Fruit fly (Drosophila melanogaster) whole organism, embryonic: Measurements from ENCODE around the gene CG16779.

ENCODE experiments used
- Atf3 ChIP-seq: fragments of 200-800 bp; sonication (Bioruptor generic); optimal IDR thresholded peaks from 3 replicates; lab custom pipeline; 2016; ENCODE audit warnings: missing biosample characterization, missing genetic modification characterization
- B-H1 ChIP-seq: fragments of 200-800 bp; sonication (Bioruptor generic); IDR thresholded peaks from 3 replicates; pipeline ENCODE4 v1.3.6; 2022; ENCODE audit warnings: missing biosample characterization, missing genetic modification characterization
- CG10267 ChIP-seq: fragments of 200-800 bp; sonication (Bioruptor generic); optimal IDR thresholded peaks from 2 replicates; lab custom pipeline; 2018; ENCODE audit warnings: missing biosample characterization, mild to moderate bottlenecking, missing genetic modification characterization, moderate library complexity
- CG12299 ChIP-seq: fragments of 200-800 bp; sonication (Bioruptor generic); optimal IDR thresholded peaks from 2 replicates; lab custom pipeline; 2018; ENCODE audit warnings: missing biosample characterization, mild to moderate bottlenecking, missing genetic modification characterization
- CG13775 ChIP-seq: fragments of 200-800 bp; sonication (Bioruptor generic); optimal IDR thresholded peaks from 3 replicates; lab custom pipeline; 2017; ENCODE audit warnings: missing biosample characterization, mild to moderate bottlenecking, missing genetic modification characterization
- CG13894 ChIP-seq: fragments of 200-800 bp; sonication (Bioruptor generic); optimal IDR thresholded peaks from 3 replicates; lab custom pipeline; 2018; ENCODE audit warnings: missing biosample characterization, mild to moderate bottlenecking, missing genetic modification characterization, moderate library complexity
- CG14050 ChIP-seq: fragments of 200-800 bp; sonication (Bioruptor generic); IDR thresholded peaks from 3 replicates; pipeline ENCODE4 v1.3.6; 2022; ENCODE audit warnings: missing biosample characterization, missing genetic modification characterization
- CG14441 ChIP-seq: fragments of 200-800 bp; sonication (Bioruptor generic); IDR thresholded peaks from 2 replicates; pipeline ENCODE4 v1.3.6; 2022; ENCODE audit warnings: missing biosample characterization, missing genetic modification characterization
- CG15479 ChIP-seq: fragments of 200-800 bp; sonication (Bioruptor generic); optimal IDR thresholded peaks from 3 replicates; lab custom pipeline; 2019; ENCODE audit warnings: missing biosample characterization, mild to moderate bottlenecking, missing genetic modification characterization, moderate library complexity
- CG1603 ChIP-seq: fragments of 200-800 bp; sonication (Bioruptor generic); optimal IDR thresholded peaks from 2 replicates; lab custom pipeline; 2019; ENCODE audit warnings: missing biosample characterization, mild to moderate bottlenecking, missing genetic modification characterization, moderate library complexity
- CG17612 ChIP-seq: fragments of 200-800 bp; sonication (Bioruptor generic); IDR thresholded peaks from 2 replicates; pipeline ENCODE4 v1.3.6; 2022; ENCODE audit warnings: missing biosample characterization, missing genetic modification characterization
- CG30020 ChIP-seq: fragments of 200-800 bp; optimal IDR thresholded peaks from 2 replicates; lab custom pipeline; 2019; ENCODE audit warnings: missing biosample characterization, mild to moderate bottlenecking, missing genetic modification characterization, moderate library complexity
- CG31365 ChIP-seq: fragments of 200-800 bp; sonication (Bioruptor generic); optimal IDR thresholded peaks from 2 replicates; lab custom pipeline; 2018; ENCODE audit warnings: missing biosample characterization, mild to moderate bottlenecking, missing genetic modification characterization
- CG32767 ChIP-seq: fragments of 200-800 bp; sonication (Bioruptor generic); IDR thresholded peaks from 2 replicates; pipeline ENCODE4 v1.3.6; 2022; ENCODE audit warnings: missing biosample characterization, missing genetic modification characterization
- CG34422 ChIP-seq: fragments of 200-800 bp; sonication (Bioruptor generic); IDR thresholded peaks from 3 replicates; pipeline ENCODE4 v1.3.6; 2022; ENCODE audit warnings: missing biosample characterization, missing genetic modification characterization
- CG7556 ChIP-seq: fragments of 200-800 bp; sonication (Bioruptor generic); optimal IDR thresholded peaks from 2 replicates; lab custom pipeline; 2017; ENCODE audit warnings: missing biosample characterization, mild to moderate bottlenecking, missing genetic modification characterization
- CG7963 ChIP-seq: fragments of 200-800 bp; sonication (Bioruptor generic); IDR thresholded peaks from 3 replicates; pipeline ENCODE4 v1.3.6; 2022; ENCODE audit warnings: missing biosample characterization, missing genetic modification characterization; ENCODE audit not compliant: partially characterized antibody
- CG8388 ChIP-seq: fragments of 200-800 bp; sonication (Bioruptor generic); optimal IDR thresholded peaks from 2 replicates; lab custom pipeline; 2019; ENCODE audit warnings: missing biosample characterization, mild to moderate bottlenecking, missing genetic modification characterization, moderate library complexity
- CG8924 ChIP-seq: fragments of 200-800 bp; optimal IDR thresholded peaks from 3 replicates; lab custom pipeline; 2019; ENCODE audit warnings: missing biosample characterization, mild to moderate bottlenecking, missing genetic modification characterization, moderate library complexity
- CG9215 ChIP-seq: fragments of 200-800 bp; sonication (Bioruptor generic); IDR thresholded peaks from 2 replicates; pipeline ENCODE4 v1.3.6; 2022; ENCODE audit warnings: missing biosample characterization, missing genetic modification characterization
- CHES-1-like ChIP-seq: fragments of 200-800 bp; sonication (Bioruptor generic); optimal IDR thresholded peaks from 2 replicates; lab custom pipeline; 2016; ENCODE audit warnings: missing biosample characterization, missing genetic modification characterization
- Camta ChIP-seq: fragments of 200-800 bp; sonication (Bioruptor generic); optimal IDR thresholded peaks from 2 replicates; lab custom pipeline; 2016; ENCODE audit warnings: missing biosample characterization, missing genetic modification characterization
- D19A ChIP-seq: fragments of 200-800 bp; optimal IDR thresholded peaks from 3 replicates; lab custom pipeline; 2019; ENCODE audit warnings: missing biosample characterization, mild to moderate bottlenecking, missing genetic modification characterization, moderate library complexity
- Gsc ChIP-seq: fragments of 200-800 bp; sonication (Bioruptor generic); IDR thresholded peaks from 2 replicates; pipeline ENCODE4 v1.3.6; 2022; ENCODE audit warnings: missing biosample characterization, missing genetic modification characterization
- HLHmδ ChIP-seq: fragments of 200-800 bp; sonication (Bioruptor generic); optimal IDR thresholded peaks from 2 replicates; lab custom pipeline; 2018; ENCODE audit warnings: missing biosample characterization, mild to moderate bottlenecking, missing genetic modification characterization, moderate library complexity
- Hey ChIP-seq: fragments of 200-800 bp; sonication (Bioruptor generic); optimal IDR thresholded peaks from 3 replicates; lab custom pipeline; 2018; ENCODE audit warnings: missing biosample characterization, mild to moderate bottlenecking, missing genetic modification characterization
- HmgZ ChIP-seq: fragments of 200-800 bp; sonication (Bioruptor generic); optimal IDR thresholded peaks from 2 replicates; lab custom pipeline; 2018; ENCODE audit warnings: missing biosample characterization, mild to moderate bottlenecking, missing genetic modification characterization
- Lhr ChIP-seq: fragments of 200-800 bp; sonication (Bioruptor generic); optimal IDR thresholded peaks from 3 replicates; lab custom pipeline; 2017; ENCODE audit warnings: mild to moderate bottlenecking, missing biosample characterization, missing genetic modification reagents, missing genetic modification characterization
- Mes4 ChIP-seq: fragments of 200-800 bp; sonication (Bioruptor generic); optimal IDR thresholded peaks from 2 replicates; lab custom pipeline; 2016; ENCODE audit warnings: missing biosample characterization, missing genetic modification characterization
- Poxn ChIP-seq: fragments of 200-800 bp; sonication (Bioruptor generic); IDR thresholded peaks from 2 replicates; pipeline ENCODE4 v1.3.6; 2022; ENCODE audit warnings: missing biosample characterization, missing genetic modification characterization
- Rfx ChIP-seq: fragments of 200-800 bp; sonication (Bioruptor generic); IDR thresholded peaks from 2 replicates; pipeline ENCODE4 v1.3.6; 2022; ENCODE audit warnings: missing biosample characterization, missing genetic modification characterization
- Spps ChIP-seq: fragments of 200-800 bp; sonication (Bioruptor generic); optimal IDR thresholded peaks from 2 replicates; lab custom pipeline; 2018; ENCODE audit warnings: missing biosample characterization, mild to moderate bottlenecking, missing genetic modification characterization
- Tbp ChIP-seq: fragments of >200 bp; optimal IDR thresholded peaks from 2 replicates; lab custom pipeline; 2018; ENCODE audit warnings: missing biosample characterization, missing genetic modification characterization
- Usf ChIP-seq: fragments of 200-800 bp; sonication (Bioruptor generic); optimal IDR thresholded peaks from 2 replicates; lab custom pipeline; 2017; ENCODE audit warnings: missing genotype, missing biosample characterization, missing genetic modification characterization
- amos ChIP-seq: fragments of 200-800 bp; sonication (Bioruptor generic); IDR thresholded peaks from 2 replicates; pipeline ENCODE4 v1.3.6; 2022; ENCODE audit warnings: missing biosample characterization, missing genetic modification characterization; ENCODE audit not compliant: partially characterized antibody
- ato ChIP-seq: fragments of 200-800 bp; sonication (Bioruptor generic); IDR thresholded peaks from 2 replicates; pipeline ENCODE4 v1.3.6; 2022; ENCODE audit warnings: missing biosample characterization, missing genetic modification characterization; ENCODE audit not compliant: partially characterized antibody
- bab2 ChIP-seq: fragments of 200-800 bp; sonication (Bioruptor generic); optimal IDR thresholded peaks from 2 replicates; lab custom pipeline; 2016; ENCODE audit warnings: missing biosample characterization, missing genetic modification characterization
- bigmax ChIP-seq: fragments of 200-800 bp; sonication (Bioruptor generic); optimal IDR thresholded peaks from 2 replicates; lab custom pipeline; 2018; ENCODE audit warnings: missing biosample characterization, mild to moderate bottlenecking, missing genetic modification characterization
- cwo ChIP-seq: fragments of 200-800 bp; sonication (Bioruptor generic); optimal IDR thresholded peaks from 3 replicates; lab custom pipeline; 2017; ENCODE audit warnings: missing biosample characterization, missing genetic modification characterization, mild to moderate bottlenecking, moderate library complexity, missing genetic modification reagents
- dimm ChIP-seq: fragments of 200-800 bp; sonication (Bioruptor generic); IDR thresholded peaks from 2 replicates; pipeline ENCODE4 v1.3.6; 2022; ENCODE audit warnings: missing biosample characterization, missing genetic modification characterization
- dysf ChIP-seq: fragments of 200-800 bp; sonication (Bioruptor generic); IDR thresholded peaks from 3 replicates; pipeline ENCODE4 v1.3.6; 2022; ENCODE audit warnings: missing biosample characterization, missing genetic modification characterization
- lov ChIP-seq, 2 experiments: fragments of 200-800 bp in 1 of 2; fragments of >200 bp in 1 of 2; sonication (Bioruptor generic) in 1 of 2; IDR thresholded peaks in 1 of 2; optimal IDR thresholded peaks in 1 of 2; 2 replicates in 1 of 2; 3 replicates in 1 of 2; pipeline versions ENCODE4 v1.3.6 to Lab custom; 2017 to 2022; ENCODE audit warnings: missing biosample characterization in 1 of 2, missing genetic modification characterization in 1 of 2
- pum ChIP-seq: fragments of 200-800 bp; sonication (Bioruptor generic); optimal IDR thresholded peaks from 2 replicates; lab custom pipeline; 2016; ENCODE audit warnings: missing biosample characterization, missing genetic modification characterization
- rib ChIP-seq: fragments of 200-800 bp; sonication (Bioruptor generic); IDR thresholded peaks from 2 replicates; pipeline ENCODE4 v1.3.6; 2022; ENCODE audit warnings: missing biosample characterization, missing genetic modification characterization
- sug ChIP-seq: fragments of 200-800 bp; optimal IDR thresholded peaks from 2 replicates; lab custom pipeline; 2019; ENCODE audit warnings: missing biosample characterization, mild to moderate bottlenecking, missing genetic modification characterization, moderate library complexity
- toy ChIP-seq: fragments of 200-800 bp; sonication (Bioruptor generic); IDR thresholded peaks from 2 replicates; pipeline ENCODE4 v1.3.6; 2022; ENCODE audit warnings: missing biosample characterization, missing genetic modification characterization
- usp ChIP-seq: fragments of >200 bp; optimal IDR thresholded peaks from 2 replicates; lab custom pipeline; 2017; ENCODE audit warnings: missing biosample characterization, missing genetic modification characterization
- wek ChIP-seq: fragments of 200-800 bp; sonication (Bioruptor generic); optimal IDR thresholded peaks from 3 replicates; lab custom pipeline; 2018; ENCODE audit warnings: missing biosample characterization, mild to moderate bottlenecking, missing genetic modification characterization, moderate library complexity

Gene CG16779

dm6 chr3R:9527907-9528842 is 34.7 kb upstream of the CG16779 start (continued):
- TF ChIP-seq bigmax (GFP tag; lab: Kevin White, UChicago) (peak; percentile 51), Rfx (GFP tag; lab: Robert Waterston, UW) (peak; percentile 98), CG32767 (GFP tag; lab: Robert Waterston, UW) (peak; percentile 73), CG8388 (GFP tag; lab: Kevin White, UChicago) (no peak), CG14441 (GFP tag; lab: Robert Waterston, UW) (peak; percentile 95), dysf (GFP tag; lab: Robert Waterston, UW) (peak; percentile 95), amos (GFP tag; lab: Robert Waterston, UW) (no peak), CG12299 (tag; lab: Kevin White, UChicago) (peak; percentile 66), toy (GFP tag; lab: Robert Waterston, UW) (peak; percentile 84), sug (tag; lab: Kevin White, UChicago) (peak; percentile 78), pum (GFP tag; lab: Kevin White, UChicago) (peak; percentile 82), Usf (GFP tag; lab: Kevin White, UChicago) (peak; percentile 3), CG7556 (GFP tag; lab: Kevin White, UChicago) (peak; percentile 80), CG30020 (tag; lab: Kevin White, UChicago) (no peak), wek (GFP tag; lab: Kevin White, UChicago) (peak; percentile 65), Tbp (GFP tag; lab: Kevin White, UChicago) (no peak), CG31365 (peak; percentile 78), D19A (tag; lab: Kevin White, UChicago) (no peak), Mes4 (peak; percentile 55), Gsc (GFP tag; lab: Robert Waterston, UW) (no peak), CHES-1-like (GFP tag; lab: Kevin White, UChicago) (peak; percentile 90), CG8924 (tag; lab: Kevin White, UChicago) (peak; percentile 77), Poxn (peak; percentile 64; the same call in 1 of the 2 replicates), CG14050 (peak; percentile 56), cwo (GFP tag; lab: Kevin White, UChicago) (peak; percentile 93), Atf3 (GFP tag; lab: Kevin White, UChicago) (peak; percentile 57), CG15479 (GFP tag; lab: Kevin White, UChicago) (no peak), Spps (tag; lab: Kevin White, UChicago) (peak; percentile 57), bab2 (peak; percentile 91), HmgZ (tag; lab: Kevin White, UChicago) (peak; percentile 90), dimm (peak; percentile 39; the same call in 1 of the 2 replicates), HLHmδ (GFP tag; lab: Kevin White, UChicago) (no peak), lov (optimal IDR thresholded peaks at IDR 0.05; lab: Kevin White, UChicago) (no peak), lov (GFP tag; IDR thresholded peaks at IDR 0.05; lab: Robert Waterston, UW) (peak; percentile 43; the same call in 1 of the 3 replicates), CG1603 (no peak), CG17612 (GFP tag; lab: Robert Waterston, UW) (peak; percentile 77), ato (no peak), CG7963 (no peak), CG9215 (peak; percentile 88), usp (GFP tag; lab: Kevin White, UChicago) (no peak), Lhr (GFP tag; lab: Kevin White, UChicago) (no peak), CG13775 (GFP tag; lab: Kevin White, UChicago) (peak; percentile 54), B-H1 (peak; percentile 89), CG34422 (GFP tag; lab: Robert Waterston, UW) (peak; percentile 93), Hey (peak; percentile 66), CG10267 (tag; lab: Kevin White, UChicago) (peak; percentile 64), rib (peak; percentile 96), Camta (peak; percentile 77), CG13894 (tag; lab: Kevin White, UChicago) (peak; percentile 88)
